Worm (Caenorhabditis elegans): ENCODE measurements around the gene R04B5.1.

R04B5.1 gene

ce11 chrV:10066769-10067168 lies 11.4 kb downstream of the R04B5.1 start, which contains the start of gene npr-39:
Gene npr-39, plus strand, starts transcription at chrV:10067069.
- TF ChIP-seq nhr-76 (tag; optimal IDR thresholded peaks at IDR 0.05) (peak; percentile 43), lin-15B (tag; optimal IDR thresholded peaks at IDR 0.05) (no peak)

ce11 chrV:10065679-10066078 lies 12.5 kb downstream of the R04B5.1 start:
- TF ChIP-seq nhr-12 (tag; optimal IDR thresholded peaks at IDR 0.05) (no peak), egl-27 (tag; optimal IDR thresholded peaks at IDR 0.05) (no peak), nhr-76 (tag; optimal IDR thresholded peaks at IDR 0.05) (no peak), elt-2 (tag; optimal IDR thresholded peaks at IDR 0.05) (no peak), nhr-25 (tag; optimal IDR thresholded peaks at IDR 0.05) (no peak), pha-4 (tag; optimal IDR thresholded peaks at IDR 0.05) (no peak), zag-1 (tag; optimal IDR thresholded peaks at IDR 0.05) (no peak), skn-1 (tag; optimal IDR thresholded peaks at IDR 0.05) (no peak)

- TF ChIP-seq unc-62 (GFP tag; optimal IDR thresholded peaks at IDR 0.05) (no peak), nhr-12 (tag; optimal IDR thresholded peaks at IDR 0.05) (no peak), elt-3 (tag; optimal IDR thresholded peaks at IDR 0.05) (no peak), nhr-237 (tag; optimal IDR thresholded peaks at IDR 0.05) (no peak), lsy-12 (tag; optimal IDR thresholded peaks at IDR 0.05) (no peak), ZK546.5 (tag; optimal IDR thresholded peaks at IDR 0.05) (no peak), unc-39 (tag; optimal IDR thresholded peaks at IDR 0.05) (no peak), nhr-77 (tag; optimal IDR thresholded peaks at IDR 0.05) (no peak)
Measured at ce11 chrV:10064221-10064620, 13.9 kb downstream of the R04B5.1 start, which contains the start of gene fipr-13. Gene fipr-13, plus strand, starts transcription at chrV:10064521.

ce11 chrV:10060039-10060438 lies 18.1 kb downstream of the R04B5.1 start:
- TF ChIP-seq nfya-1 (tag; optimal IDR thresholded peaks at IDR 0.05; ENCODE audit: insufficient read depth) (peak; percentile 7), nhr-76 (tag; optimal IDR thresholded peaks at IDR 0.05) (peak; percentile 61), fkh-10 (GFP tag; optimal IDR thresholded peaks at IDR 0.05) (no peak)

- TF ChIP-seq tbx-2 (tag; optimal IDR thresholded peaks at IDR 0.05): no peak
- peak; percentile 59 for TF ChIP-seq nhr-76 (tag; optimal IDR thresholded peaks at IDR 0.05)
- no peak for TF ChIP-seq mml-1 (tag; optimal IDR thresholded peaks at IDR 0.05)
- no peak for TF ChIP-seq fos-1 (tag; optimal IDR thresholded peaks at IDR 0.05)
- no peak for TF ChIP-seq unc-39 (tag; optimal IDR thresholded peaks at IDR 0.05)
- TF ChIP-seq nhr-11 (tag; optimal IDR thresholded peaks at IDR 0.05): no peak
- TF ChIP-seq zag-1 (tag; optimal IDR thresholded peaks at IDR 0.05): no peak
- TF ChIP-seq nfya-1 (tag; optimal IDR thresholded peaks at IDR 0.05; ENCODE audit: insufficient read depth): no peak
Measured at ce11 chrV:10058748-10059147, 19.4 kb downstream of the R04B5.1 start.

ce11 chrV:10054872-10055271 lies 23.3 kb downstream of the R04B5.1 start, which contains the start of gene yif-1:
Gene yif-1, minus strand, starts transcription at chrV:10054913.
- TF ChIP-seq nhr-76 (tag; optimal IDR thresholded peaks at IDR 0.05) (peak; percentile 1), nhr-25 (tag; optimal IDR thresholded peaks at IDR 0.05) (no peak), elt-2 (tag; optimal IDR thresholded peaks at IDR 0.05) (no peak), nfya-1 (tag; optimal IDR thresholded peaks at IDR 0.05; ENCODE audit: insufficient read depth) (peak; percentile 44), unc-62 (GFP tag; optimal IDR thresholded peaks at IDR 0.05) (no peak), pha-4 (tag; optimal IDR thresholded peaks at IDR 0.05) (peak; percentile 34), nhr-43 (tag; optimal IDR thresholded peaks at IDR 0.05; ENCODE audit: poor library complexity, severe bottlenecking) (no peak), nhr-77 (tag; optimal IDR thresholded peaks at IDR 0.05) (no peak), ceh-82 (tag; optimal IDR thresholded peaks at IDR 0.05) (no peak)

ce11 chrV:10051855-10052254 lies 26.3 kb downstream of the R04B5.1 start, which contains the start of gene str-118:
Gene str-118, plus strand, starts transcription at chrV:10052155.
- TF ChIP-seq tbx-2 (tag; optimal IDR thresholded peaks at IDR 0.05) (no peak), ztf-11 (tag; optimal IDR thresholded peaks at IDR 0.05) (no peak), nhr-237 (tag; optimal IDR thresholded peaks at IDR 0.05) (no peak), nhr-25 (tag; optimal IDR thresholded peaks at IDR 0.05) (no peak), nhr-28 (tag; optimal IDR thresholded peaks at IDR 0.05) (no peak), ama-1 (optimal IDR thresholded peaks at IDR 0.05) (no peak), elt-2 (tag; optimal IDR thresholded peaks at IDR 0.05) (no peak), ceh-82 (tag; optimal IDR thresholded peaks at IDR 0.05) (no peak), unc-62 (GFP tag; optimal IDR thresholded peaks at IDR 0.05) (no peak), elt-1 (tag; optimal IDR thresholded peaks at IDR 0.05) (no peak), ztf-4 (tag; optimal IDR thresholded peaks at IDR 0.05) (no peak), lin-15B (tag; optimal IDR thresholded peaks at IDR 0.05) (no peak)
